Fruit fly (Drosophila melanogaster) Kc167 (cell line): ENCODE measurements around the gene mRpL55.

ENCODE experiments used
- Myc ChIP-seq: fragments of >200 bp; optimal IDR thresholded peaks from 2 replicates; lab custom pipeline; 2017; ENCODE audit warnings: missing external identifiers
- Sin3A ChIP-seq: fragments of >200 bp; optimal IDR thresholded peaks from 2 replicates; lab custom pipeline; 2018; ENCODE audit warnings: missing external identifiers
- h ChIP-seq: fragments of >200 bp; optimal IDR thresholded peaks from 3 replicates; lab custom pipeline; 2018; ENCODE audit warnings: missing external identifiers
- insv ChIP-seq: fragments of >200 bp; optimal IDR thresholded peaks from 3 replicates; lab custom pipeline; 2018; ENCODE audit warnings: missing external identifiers
- psq ChIP-seq: fragments of >200 bp; optimal IDR thresholded peaks from 2 replicates; lab custom pipeline; 2017; ENCODE audit warnings: missing external identifiers
- ttk ChIP-seq: sonication (Bioruptor generic); optimal IDR thresholded peaks from 2 replicates; lab custom pipeline; 2017; ENCODE audit warnings: missing external identifiers

DNA sequence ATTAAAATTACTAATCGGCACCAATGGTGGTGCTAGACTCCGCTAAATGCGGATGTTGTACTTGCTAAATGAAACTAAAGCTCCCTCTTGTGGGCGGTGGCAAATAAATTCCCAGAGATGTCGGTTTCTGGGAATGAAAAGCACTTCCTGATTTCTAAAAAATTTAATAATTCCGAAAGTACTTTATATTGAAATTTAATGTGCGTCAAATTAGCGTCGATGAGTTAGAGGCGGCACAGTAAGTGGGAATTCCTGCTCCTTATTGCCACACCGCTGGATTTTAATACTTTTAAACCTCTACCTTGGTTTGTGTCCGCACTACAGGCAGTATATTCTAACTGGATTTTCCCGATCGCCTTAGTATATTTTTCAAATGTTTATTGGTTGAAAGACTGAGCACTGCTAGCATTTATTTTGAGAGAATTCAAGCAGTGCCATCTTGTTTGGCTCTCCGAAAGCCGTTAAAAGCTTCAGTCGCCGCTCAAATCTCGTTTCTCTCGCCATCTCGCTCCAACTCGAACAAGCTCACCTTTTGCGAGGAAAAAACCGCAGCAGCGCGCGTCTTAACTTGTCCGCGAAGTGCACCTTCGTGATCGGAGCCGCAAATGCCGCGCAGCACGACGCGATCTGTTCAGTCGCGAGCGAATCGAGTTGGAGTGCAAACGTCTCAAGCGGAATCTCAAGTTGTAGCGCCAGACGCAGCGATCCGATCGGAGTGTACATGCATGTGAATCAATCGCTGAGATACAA lies 1.8 kb upstream of the mRpL55 start, which contains the start of gene CG6040:
- TF ChIP-seq psq (no peak), ttk (no peak), Myc (lab: Kevin White, UChicago) (no peak), insv (lab: Kevin White, UChicago) (no peak), h (lab: Kevin White, UChicago) (no peak), Sin3A (lab: Kevin White, UChicago) (no peak)
